6 worm cellular contexts compared by ENCODE assay signal in genomic region chrX:13360632-13361031, ce11.
TF ChIP-seq lines count a peak whose summit lies in the region.

No protein-coding gene starts in this region.

TF ChIP-seq in whole organism, L1 larva, 84 proteins besides CTCF, POLR2A, EP300 and RAD21 (continues in another document):
- TF ChIP-seq fkh-8 (tag; optimal IDR thresholded peaks at IDR 0.05; lab: Kevin White, UChicago) (no peak), lin-14 (GFP tag; optimal IDR thresholded peaks at IDR 0.05; lab: Kevin White, UChicago) (peak; percentile 6), ztf-4 (tag; optimal IDR thresholded peaks at IDR 0.05; lab: Kevin White, UChicago) (no peak), zip-4 (GFP tag; optimal IDR thresholded peaks at IDR 0.05; lab: Kevin White, UChicago) (no peak), lin-35 (GFP tag; optimal IDR thresholded peaks at IDR 0.05; lab: Kevin White, UChicago) (peak in 1 of 2 experiments; percentile 50), nhr-19 (GFP tag; conservative IDR thresholded peaks at IDR 0.05; lab: Robert Waterston, UW) (peak; percentile 14; the same call in 1 of the 2 replicates), nhr-20 (tag; optimal IDR thresholded peaks at IDR 0.05; lab: Kevin White, UChicago) (peak; percentile 35), mef-2 (tag; optimal IDR thresholded peaks at IDR 0.05; lab: Kevin White, UChicago) (no peak), nhr-71 (tag; optimal IDR thresholded peaks at IDR 0.05; lab: Kevin White, UChicago) (peak; percentile 23), dsc-1 (tag; optimal IDR thresholded peaks at IDR 0.05; lab: Kevin White, UChicago) (no peak), unc-98 (GFP tag; IDR thresholded peaks at IDR 0.05; lab: Robert Waterston, UW) (no peak), elt-2 (tag; optimal IDR thresholded peaks at IDR 0.05; lab: Kevin White, UChicago) (peak; percentile 84), lin-15B (tag; optimal IDR thresholded peaks at IDR 0.05; lab: Kevin White, UChicago) (no peak), hlh-4 (tag; optimal IDR thresholded peaks at IDR 0.05; lab: Kevin White, UChicago) (no peak), ets-5 (GFP tag; IDR thresholded peaks at IDR 0.05; lab: Robert Waterston, UW) (no peak)

TF ChIP-seq in whole organism, L2 larva, 48 proteins besides CTCF, POLR2A, EP300 and RAD21:
- TF ChIP-seq nhr-10 (tag; optimal IDR thresholded peaks at IDR 0.05; lab: Kevin White, UChicago): no peak
- peak; percentile 96 for TF ChIP-seq sma-9 (GFP tag; optimal IDR thresholded peaks at IDR 0.05; lab: Kevin White, UChicago)
- TF ChIP-seq sma-9 (tag; optimal IDR thresholded peaks at IDR 0.05; lab: Kevin White, UChicago): no peak
- no peak for TF ChIP-seq lin-39 (tag; optimal IDR thresholded peaks at IDR 0.05; lab: Kevin White, UChicago)
- TF ChIP-seq alr-1 (tag; optimal IDR thresholded peaks at IDR 0.05; lab: Kevin White, UChicago): no peak
- no peak for TF ChIP-seq elt-1 (tag; optimal IDR thresholded peaks at IDR 0.05; lab: Kevin White, UChicago)
- TF ChIP-seq fos-1 (tag; optimal IDR thresholded peaks at IDR 0.05; lab: Kevin White, UChicago): peak; percentile 82
- TF ChIP-seq F13H6.1 (tag; optimal IDR thresholded peaks at IDR 0.05; lab: Kevin White, UChicago): peak; percentile 33
- no peak for TF ChIP-seq mdl-1 (tag; optimal IDR thresholded peaks at IDR 0.05; lab: Kevin White, UChicago)
- no peak for TF ChIP-seq nhr-21 (tag; optimal IDR thresholded peaks at IDR 0.05; lab: Kevin White, UChicago)
- TF ChIP-seq R02D3.7 (tag; optimal IDR thresholded peaks at IDR 0.05; lab: Kevin White, UChicago): no peak
- TF ChIP-seq lsy-2 (tag; optimal IDR thresholded peaks at IDR 0.05; lab: Kevin White, UChicago): no peak
- TF ChIP-seq nhr-129 (tag; optimal IDR thresholded peaks at IDR 0.05; lab: Kevin White, UChicago): peak; percentile 29
- TF ChIP-seq unc-55 (GFP tag; optimal IDR thresholded peaks at IDR 0.05; lab: Kevin White, UChicago): no peak
- peak; percentile 54 for TF ChIP-seq crh-2 (tag; optimal IDR thresholded peaks at IDR 0.05; lab: Kevin White, UChicago)
- peak; percentile 38 for TF ChIP-seq sma-3 (GFP tag; optimal IDR thresholded peaks at IDR 0.05; lab: Kevin White, UChicago)
TF ChIP-seq in whole organism, L2 larva: peak in this region for 6.

TF ChIP-seq in whole organism, L3 larva, 47 proteins besides CTCF, POLR2A, EP300 and RAD21:
- no peak for TF ChIP-seq egl-5 (tag; optimal IDR thresholded peaks at IDR 0.05; lab: Kevin White, UChicago)
- no peak for TF ChIP-seq unc-62 (GFP tag; optimal IDR thresholded peaks at IDR 0.05; lab: Kevin White, UChicago)
- TF ChIP-seq pqm-1 (tag; optimal IDR thresholded peaks at IDR 0.05; lab: Kevin White, UChicago): peak; percentile 98
- TF ChIP-seq pha-4 (tag; optimal IDR thresholded peaks at IDR 0.05; lab: Kevin White, UChicago): peak; percentile 55
- no peak for TF ChIP-seq ztf-11 (tag; optimal IDR thresholded peaks at IDR 0.05; lab: Kevin White, UChicago)
- no peak for TF ChIP-seq lsy-12 (tag; optimal IDR thresholded peaks at IDR 0.05; lab: Kevin White, UChicago)
- no peak for TF ChIP-seq zag-1 (tag; optimal IDR thresholded peaks at IDR 0.05; lab: Kevin White, UChicago)
- TF ChIP-seq daf-12 (tag; optimal IDR thresholded peaks at IDR 0.05; lab: Kevin White, UChicago): no peak
- no peak for TF ChIP-seq ama-1 (optimal IDR thresholded peaks at IDR 0.05; lab: Kevin White, UChicago)
- no peak for TF ChIP-seq ceh-82 (tag; optimal IDR thresholded peaks at IDR 0.05; lab: Kevin White, UChicago)
- TF ChIP-seq nhr-11 (tag; optimal IDR thresholded peaks at IDR 0.05; lab: Kevin White, UChicago): no peak
- no peak for TF ChIP-seq R02D3.7 (tag; optimal IDR thresholded peaks at IDR 0.05; lab: Kevin White, UChicago)
- TF ChIP-seq elt-1 (tag; optimal IDR thresholded peaks at IDR 0.05; lab: Kevin White, UChicago): no peak
- no peak for TF ChIP-seq unc-39 (tag; optimal IDR thresholded peaks at IDR 0.05; lab: Kevin White, UChicago)
- peak; percentile 93 for TF ChIP-seq elt-2 (tag; optimal IDR thresholded peaks at IDR 0.05; lab: Kevin White, UChicago)
TF ChIP-seq in whole organism, L3 larva: peak in this region for 3.

TF ChIP-seq in whole organism, L4 larva, 104 proteins besides CTCF, POLR2A, EP300 and RAD21 (continues in another document):
- peak; percentile 55 for TF ChIP-seq pqm-1 (tag; optimal IDR thresholded peaks at IDR 0.05; lab: Kevin White, UChicago)
- no peak for TF ChIP-seq ceh-44 (GFP tag; IDR thresholded peaks at IDR 0.05; lab: Robert Waterston, UW)
- no peak for TF ChIP-seq daf-16 (GFP tag; optimal IDR thresholded peaks at IDR 0.05; lab: Kevin White, UChicago)
- TF ChIP-seq daf-16 (tag; optimal IDR thresholded peaks at IDR 0.05; lab: Kevin White, UChicago): peak; percentile 65
- no peak for TF ChIP-seq F37D6.2 (tag; optimal IDR thresholded peaks at IDR 0.05; lab: Kevin White, UChicago)
- no peak for TF ChIP-seq F49E8.2 (tag; optimal IDR thresholded peaks at IDR 0.05; lab: Kevin White, UChicago; ENCODE audit: borderline replicate concordance)
- TF ChIP-seq D1046.2 (GFP tag; IDR thresholded peaks at IDR 0.05; lab: Robert Waterston, UW): no peak
- TF ChIP-seq lin-15B (tag; optimal IDR thresholded peaks at IDR 0.05; lab: Kevin White, UChicago): no peak
- no peak for TF ChIP-seq tag-97 (GFP tag; IDR thresholded peaks at IDR 0.05; lab: Robert Waterston, UW)
- TF ChIP-seq ama-1 (optimal IDR thresholded peaks at IDR 0.05; lab: Kevin White, UChicago): no peak
- TF ChIP-seq ZK546.5 (tag; optimal IDR thresholded peaks at IDR 0.05; lab: Kevin White, UChicago): no peak
- TF ChIP-seq daf-8 (GFP tag; IDR thresholded peaks at IDR 0.05; lab: Robert Waterston, UW): no peak
- TF ChIP-seq ceh-32 (tag; optimal IDR thresholded peaks at IDR 0.05; lab: Kevin White, UChicago; ENCODE audit: poor library complexity): no peak
- no peak for TF ChIP-seq R02D3.7 (tag; optimal IDR thresholded peaks at IDR 0.05; lab: Kevin White, UChicago)
- TF ChIP-seq snpc-4 (tag; optimal IDR thresholded peaks at IDR 0.05; lab: Kevin White, UChicago): no peak
- no peak for TF ChIP-seq pha-4 (GFP tag; IDR thresholded peaks at IDR 0.05; lab: Robert Waterston, UW)
- no peak for TF ChIP-seq pha-4 (tag; optimal IDR thresholded peaks at IDR 0.05; lab: Kevin White, UChicago)
- TF ChIP-seq nhr-111 (GFP tag; optimal IDR thresholded peaks at IDR 0.05; lab: Kevin White, UChicago): no peak

TF ChIP-seq in whole organism, late embryonic, 69 proteins besides CTCF, POLR2A, EP300 and RAD21:
- peak; percentile 43 for TF ChIP-seq elt-2 (tag; optimal IDR thresholded peaks at IDR 0.05; lab: Kevin White, UChicago)
- no peak for TF ChIP-seq unc-42 (tag; optimal IDR thresholded peaks at IDR 0.05; lab: Kevin White, UChicago)
- no peak for TF ChIP-seq ztf-16 (tag; optimal IDR thresholded peaks at IDR 0.05; lab: Kevin White, UChicago)
- TF ChIP-seq pha-4 (tag; optimal IDR thresholded peaks at IDR 0.05; lab: Kevin White, UChicago): no peak
- no peak for TF ChIP-seq zip-5 (tag; optimal IDR thresholded peaks at IDR 0.05; lab: Kevin White, UChicago)
- no peak for TF ChIP-seq ceh-31 (tag; optimal IDR thresholded peaks at IDR 0.05; lab: Kevin White, UChicago)
TF ChIP-seq in whole organism, late embryonic: peak in this region for 1.

TF ChIP-seq in whole organism, young adult, 124 proteins besides CTCF, POLR2A, EP300 and RAD21:
- TF ChIP-seq nfyb-1 (GFP tag; IDR thresholded peaks at IDR 0.05; lab: Robert Waterston, UW) (no peak), nhr-80 (tag; optimal IDR thresholded peaks at IDR 0.05; lab: Kevin White, UChicago) (peak; percentile 90), cebp-1 (GFP tag; IDR thresholded peaks at IDR 0.05; lab: Robert Waterston, UW) (no peak), cebp-1 (tag; optimal IDR thresholded peaks at IDR 0.05; lab: Kevin White, UChicago) (peak; percentile 38), atf-7 (tag; optimal IDR thresholded peaks at IDR 0.05; lab: Kevin White, UChicago) (peak; percentile 35), hmg-1.2 (GFP tag; IDR thresholded peaks at IDR 0.05; lab: Robert Waterston, UW) (no peak), C06A6.2 (GFP tag; conservative IDR thresholded peaks at IDR 0.05; lab: Robert Waterston, UW) (no peak), let-607 (tag; optimal IDR thresholded peaks at IDR 0.05; lab: Kevin White, UChicago) (no peak)
